Worm (Caenorhabditis elegans): ENCODE results near the gene Y57G11C.36.
A peak's percentile ranks its signal among the peaks of the same experiment; 100 is the strongest.

Y57G11C.36 gene

DNA sequence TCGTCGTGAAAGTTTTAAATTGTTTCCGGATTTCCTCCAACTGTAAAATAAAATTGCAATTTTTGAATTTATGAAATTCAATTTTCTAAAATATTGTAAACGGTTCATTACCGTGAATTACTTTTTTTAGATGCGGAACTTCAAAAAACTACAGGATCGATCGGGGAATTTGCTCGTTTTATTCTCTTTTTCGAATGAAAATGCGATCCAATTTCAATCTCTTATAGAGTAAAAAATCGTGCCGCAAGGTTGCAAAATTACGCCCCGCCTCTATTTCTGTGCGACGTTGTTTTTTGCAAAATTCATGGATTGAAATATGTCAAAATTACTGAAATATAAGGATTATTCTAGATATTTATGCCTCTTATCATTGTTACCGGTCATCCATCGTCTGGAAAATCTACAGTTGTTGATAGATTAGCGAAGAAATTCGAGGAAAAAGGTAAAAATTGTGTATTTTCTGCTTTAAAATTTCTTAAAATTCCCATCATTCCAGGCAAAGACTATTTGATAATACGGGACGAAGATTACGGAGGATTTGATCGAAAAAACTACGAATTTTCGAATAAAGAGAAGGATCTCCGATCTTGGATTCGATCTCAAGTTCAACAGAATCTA lies 4.3 kb downstream of the Y57G11C.36 start, which contains the start of gene Y57G11C.43:
Y57G11C.43 (plus strand) TSS at position 224 of the 618 bp plus-strand sequence.
- TF ChIP-seq F10B5.3 (tag; optimal IDR thresholded peaks at IDR 0.05) (no peak), hlh-30 (tag; optimal IDR thresholded peaks at IDR 0.05; ENCODE audit: insufficient read depth) (no peak), egl-27 (tag; optimal IDR thresholded peaks at IDR 0.05) (no peak), mes-2 (tag; optimal IDR thresholded peaks at IDR 0.05; ENCODE audit: poor library complexity, severe bottlenecking) (peak; percentile 27), vab-7 (GFP tag; IDR thresholded peaks at IDR 0.05) (no peak), unc-39 (tag; optimal IDR thresholded peaks at IDR 0.05) (no peak), aha-1 (tag) (peak; percentile 66), pha-4 (GFP tag; IDR thresholded peaks at IDR 0.05) (peak; percentile 21; the same call in 1 of the 2 replicates), pha-4 (tag; optimal IDR thresholded peaks at IDR 0.05) (no peak), snpc-1.2 (GFP tag; IDR thresholded peaks at IDR 0.05) (peak; percentile 83), dve-1 (tag; optimal IDR thresholded peaks at IDR 0.05; ENCODE audit: insufficient read depth) (peak; percentile 14), php-3 (GFP tag; IDR thresholded peaks at IDR 0.05) (no peak), lin-38 (GFP tag; IDR thresholded peaks at IDR 0.05) (peak; percentile 66), ama-1 (optimal IDR thresholded peaks at IDR 0.05) (peak; percentile 7)

DNA sequence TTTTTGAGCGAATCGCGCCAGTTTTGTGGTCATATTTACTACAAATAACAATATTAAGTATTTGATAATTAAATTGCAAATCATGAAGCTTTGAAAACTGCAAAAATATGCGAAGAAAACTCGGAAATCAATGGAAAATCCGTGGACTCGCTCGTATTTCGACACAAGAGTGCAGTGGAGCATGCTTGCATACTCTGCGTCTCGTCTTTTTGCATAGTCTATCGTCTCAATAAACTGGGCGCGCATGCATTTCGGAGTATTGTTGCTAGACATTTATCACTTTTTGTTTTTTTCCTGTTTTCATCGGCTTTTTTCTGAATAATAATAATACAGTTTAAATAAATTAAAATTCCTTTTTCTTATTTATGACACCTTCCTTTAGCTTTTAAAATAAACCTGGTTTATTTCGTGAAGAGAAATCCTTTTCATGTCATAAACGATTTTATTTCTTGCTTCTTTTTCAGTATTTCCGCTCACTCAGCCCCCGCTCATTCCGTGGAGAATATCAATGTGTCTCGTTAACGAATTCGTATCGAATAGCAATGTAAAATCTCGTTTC lies 5.8 kb downstream of the Y57G11C.36 start, which contains the start of the genes mrps-7 and Y57G11C.3:
mrps-7 (minus strand) TSS at position 38 of the 559 bp plus-strand sequence.
Y57G11C.3 (plus strand) TSS at position 509 of the 559 bp plus-strand sequence.
- no peak for TF ChIP-seq Y105C5A.15 (GFP tag; IDR thresholded peaks at IDR 0.05)
- TF ChIP-seq mes-2 (tag; optimal IDR thresholded peaks at IDR 0.05; ENCODE audit: poor library complexity, severe bottlenecking) = peak; percentile 93
- peak; percentile 85 for TF ChIP-seq duxl-1 (tag; optimal IDR thresholded peaks at IDR 0.05; ENCODE audit: poor library complexity)
- peak; percentile 94 for TF ChIP-seq nhr-6 (tag; optimal IDR thresholded peaks at IDR 0.05)
- TF ChIP-seq unc-39 (tag; optimal IDR thresholded peaks at IDR 0.05) = no peak
- TF ChIP-seq mdt-29 (GFP tag; IDR thresholded peaks at IDR 0.05) = no peak
- TF ChIP-seq php-3 (GFP tag; IDR thresholded peaks at IDR 0.05) = peak; percentile 58; the same call in 1 of the 2 replicates
- no peak for TF ChIP-seq saeg-2 (GFP tag; IDR thresholded peaks at IDR 0.05)
- no peak for TF ChIP-seq tag-97 (GFP tag; IDR thresholded peaks at IDR 0.05)
- no peak for TF ChIP-seq vab-7 (GFP tag; IDR thresholded peaks at IDR 0.05)
- TF ChIP-seq dmd-9 (GFP tag; IDR thresholded peaks at IDR 0.05) = no peak
- no peak for TF ChIP-seq lin-39 (tag; optimal IDR thresholded peaks at IDR 0.05)
- TF ChIP-seq attf-4 (tag; optimal IDR thresholded peaks at IDR 0.05) = no peak
- no peak for TF ChIP-seq egl-27 (tag; optimal IDR thresholded peaks at IDR 0.05)
- TF ChIP-seq ceh-28 (tag; optimal IDR thresholded peaks at IDR 0.05) = no peak
- no peak for TF ChIP-seq gei-8 (GFP tag; optimal IDR thresholded peaks at IDR 0.05)
- peak; percentile 87 for TF ChIP-seq snpc-1.2 (GFP tag; IDR thresholded peaks at IDR 0.05)
- TF ChIP-seq Y5F2A.4 (GFP tag; optimal IDR thresholded peaks at IDR 0.05) = no peak
- TF ChIP-seq ztf-7 (tag; optimal IDR thresholded peaks at IDR 0.05) = peak; percentile 54
- peak; percentile 45 for TF ChIP-seq zfp-2 (tag; optimal IDR thresholded peaks at IDR 0.05)
- TF ChIP-seq ctbp-1 (GFP tag; IDR thresholded peaks at IDR 0.05) = 0 out of 2 replicates have a peak, but pooled peaks have one; percentile 52
- no peak for TF ChIP-seq cey-2 (tag; optimal IDR thresholded peaks at IDR 0.05; ENCODE audit: borderline replicate concordance, insufficient read depth)
- TF ChIP-seq fos-1 (tag; optimal IDR thresholded peaks at IDR 0.05) = no peak
- TF ChIP-seq F10B5.3 (tag; optimal IDR thresholded peaks at IDR 0.05) = peak; percentile 26
- no peak for TF ChIP-seq lim-7 (GFP tag; IDR thresholded peaks at IDR 0.05)
- TF ChIP-seq nhr-25 (tag; optimal IDR thresholded peaks at IDR 0.05; ENCODE audit: borderline replicate concordance, insufficient read depth) = peak; percentile 6
- 0 out of 2 replicates have a peak, but pooled peaks have one; percentile 14 for TF ChIP-seq lin-1 (GFP tag; IDR thresholded peaks at IDR 0.05)
- no peak for TF ChIP-seq daf-12 (tag; optimal IDR thresholded peaks at IDR 0.05)
- peak; percentile 58 for TF ChIP-seq ama-1 (optimal IDR thresholded peaks at IDR 0.05)
- no peak for TF ChIP-seq ceh-32 (tag; optimal IDR thresholded peaks at IDR 0.05; ENCODE audit: poor library complexity)
- TF ChIP-seq hlh-30 (tag; optimal IDR thresholded peaks at IDR 0.05; ENCODE audit: insufficient read depth) = peak; percentile 90
- TF ChIP-seq F26F4.8 (GFP tag; conservative IDR thresholded peaks at IDR 0.05) = no peak
- no peak for TF ChIP-seq dmd-8 (GFP tag; IDR thresholded peaks at IDR 0.05)
- no peak for TF ChIP-seq zfp-3 (GFP tag; conservative IDR thresholded peaks at IDR 0.05)
- no peak for TF ChIP-seq daf-19 (GFP tag; conservative IDR thresholded peaks at IDR 0.05)
- TF ChIP-seq nhr-11 (tag; optimal IDR thresholded peaks at IDR 0.05) = peak; percentile 84
- no peak for TF ChIP-seq ZK337.2 (GFP tag; IDR thresholded peaks at IDR 0.05)
- TF ChIP-seq spr-1 (tag; optimal IDR thresholded peaks at IDR 0.05) = peak; percentile 67
- TF ChIP-seq unc-62 (GFP tag; optimal IDR thresholded peaks at IDR 0.05 in 1 of 2) = peak in 1 of 2 experiments; percentile 87
- TF ChIP-seq unc-62 (tag; optimal IDR thresholded peaks at IDR 0.05) = no peak
- TF ChIP-seq egl-43 (GFP tag; IDR thresholded peaks at IDR 0.05) = 0 out of 2 replicates have a peak, but pooled peaks have one; percentile 41
